Worm (Caenorhabditis elegans): ENCODE data around the gene rpc-11.

rpc-11 gene

DNA sequence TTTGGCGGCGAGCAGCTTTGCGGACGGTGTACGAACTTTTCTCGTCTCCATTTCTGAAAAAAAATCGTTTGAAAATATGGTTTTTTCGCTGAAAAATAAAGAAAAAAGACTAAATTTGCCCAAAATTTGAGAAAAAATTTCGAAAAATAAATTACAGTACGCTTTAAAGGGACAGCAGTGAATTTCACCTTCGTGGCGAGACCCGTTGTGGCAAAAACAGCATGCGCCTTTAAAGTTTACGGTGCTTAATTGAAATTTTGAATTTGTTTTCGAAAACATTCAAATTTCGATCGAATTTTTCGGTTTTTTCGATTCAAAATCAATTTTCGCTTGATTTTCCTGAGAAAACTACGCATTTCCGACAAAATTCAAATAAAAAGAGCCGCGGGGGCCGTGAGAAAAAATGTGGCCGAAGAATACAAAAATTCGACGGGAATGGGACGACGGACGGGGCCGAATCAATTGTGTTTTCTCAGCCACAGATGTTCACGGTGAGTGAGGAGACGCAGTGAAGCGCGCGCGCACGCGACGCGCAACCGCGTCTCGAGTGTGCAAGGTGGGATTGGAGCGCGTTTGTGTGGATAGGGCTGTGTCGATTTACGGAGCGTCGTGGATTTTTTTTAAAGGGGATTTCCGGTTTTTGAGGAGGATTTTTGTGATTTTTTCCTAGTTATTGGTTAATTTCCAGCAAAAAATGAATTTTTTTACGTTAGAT lies 10.1 kb upstream of the rpc-11 start, which contains the start of gene Y77E11A.7:
Y77E11A.7 (minus strand) TSS at position 55 of the 715 bp plus-strand sequence.
- TF ChIP-seq nhr-77 (tag; optimal IDR thresholded peaks at IDR 0.05) (no peak), mdl-1 (tag; optimal IDR thresholded peaks at IDR 0.05) (peak; percentile 51 to 90), snpc-4 (tag; optimal IDR thresholded peaks at IDR 0.05) (peak; percentile 47), unc-39 (tag; optimal IDR thresholded peaks at IDR 0.05) (no peak), lin-11 (tag; optimal IDR thresholded peaks at IDR 0.05) (peak; percentile 90), egl-27 (tag; optimal IDR thresholded peaks at IDR 0.05) (peak; percentile 17), ama-1 (optimal IDR thresholded peaks at IDR 0.05) (peak; percentile 32), ceh-16 (tag; optimal IDR thresholded peaks at IDR 0.05) (peak; percentile 91), mab-5 (tag; optimal IDR thresholded peaks at IDR 0.05) (peak; percentile 62), zag-1 (tag; optimal IDR thresholded peaks at IDR 0.05) (peak; percentile 81), gmeb-1 (tag; optimal IDR thresholded peaks at IDR 0.05) (peak; percentile 80), nhr-6 (tag; optimal IDR thresholded peaks at IDR 0.05) (peak; percentile 18), nhr-237 (tag; optimal IDR thresholded peaks at IDR 0.05) (no peak), crh-2 (tag; optimal IDR thresholded peaks at IDR 0.05) (peak; percentile 95), nhr-129 (tag; optimal IDR thresholded peaks at IDR 0.05) (peak; percentile 94), nhr-23 (tag; optimal IDR thresholded peaks at IDR 0.05) (no peak), dmd-4 (tag; optimal IDR thresholded peaks at IDR 0.05) (no peak), skn-1 (tag; optimal IDR thresholded peaks at IDR 0.05) (peak; percentile 31), R02D3.7 (tag; optimal IDR thresholded peaks at IDR 0.05) (peak; percentile 74), fos-1 (tag; optimal IDR thresholded peaks at IDR 0.05) (peak; percentile 84), nhr-10 (tag; optimal IDR thresholded peaks at IDR 0.05) (peak; percentile 24), mbf-1 (tag; optimal IDR thresholded peaks at IDR 0.05) (no peak), sem-4 (tag; optimal IDR thresholded peaks at IDR 0.05) (peak; percentile 33), C34F6.9 (tag; optimal IDR thresholded peaks at IDR 0.05) (peak; percentile 92), nhr-25 (tag; optimal IDR thresholded peaks at IDR 0.05) (peak; percentile 81), nhr-21 (tag; optimal IDR thresholded peaks at IDR 0.05) (peak; percentile 43), nhr-12 (tag; optimal IDR thresholded peaks at IDR 0.05) (no peak), lsy-2 (tag; optimal IDR thresholded peaks at IDR 0.05) (peak; percentile 59 to 93), F13H6.1 (tag; optimal IDR thresholded peaks at IDR 0.05) (peak; percentile 83), Y55F3AM.14 (GFP tag; optimal IDR thresholded peaks at IDR 0.05) (peak; percentile 48), ZK546.5 (tag; optimal IDR thresholded peaks at IDR 0.05) (peak; percentile 40), lin-13 (GFP tag; optimal IDR thresholded peaks at IDR 0.05) (peak; percentile 97), sma-3 (GFP tag; optimal IDR thresholded peaks at IDR 0.05) (peak; percentile 83), unc-55 (GFP tag; optimal IDR thresholded peaks at IDR 0.05) (peak; percentile 99), blmp-1 (tag; optimal IDR thresholded peaks at IDR 0.05; ENCODE audit: insufficient read depth) (peak; percentile 53), ceh-82 (tag; optimal IDR thresholded peaks at IDR 0.05) (peak; percentile 56), unc-62 (GFP tag; optimal IDR thresholded peaks at IDR 0.05) (no peak)

DNA sequence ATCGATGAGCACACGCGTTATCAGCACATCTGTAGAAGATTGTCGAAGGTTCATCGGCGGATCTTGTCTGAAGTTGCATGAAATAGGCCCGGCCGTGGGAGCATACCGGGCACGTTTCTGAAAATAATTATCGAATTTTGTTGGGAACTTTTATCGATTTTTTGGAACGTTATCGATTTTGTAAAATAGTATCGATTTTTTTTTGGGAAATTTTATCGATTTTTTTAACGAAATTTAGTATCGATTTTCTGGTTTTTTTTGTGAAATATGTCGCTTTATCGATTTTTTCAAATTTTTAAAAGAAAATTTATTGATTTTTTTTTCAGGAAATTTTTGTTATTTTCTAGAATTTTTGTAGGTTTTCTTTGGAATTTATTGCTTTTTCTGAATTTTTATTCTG lies 1.1 kb downstream of the rpc-11 start:
- TF ChIP-seq ceh-82 (tag; optimal IDR thresholded peaks at IDR 0.05) (no peak), R02D3.7 (tag; optimal IDR thresholded peaks at IDR 0.05) (no peak), nhr-25 (tag; optimal IDR thresholded peaks at IDR 0.05) (no peak), crh-2 (tag; optimal IDR thresholded peaks at IDR 0.05) (no peak), unc-55 (GFP tag; optimal IDR thresholded peaks at IDR 0.05) (no peak), lin-13 (GFP tag; optimal IDR thresholded peaks at IDR 0.05) (no peak), unc-62 (GFP tag; optimal IDR thresholded peaks at IDR 0.05) (no peak), blmp-1 (tag; optimal IDR thresholded peaks at IDR 0.05; ENCODE audit: insufficient read depth) (no peak), nhr-237 (tag; optimal IDR thresholded peaks at IDR 0.05) (no peak), snpc-4 (tag; optimal IDR thresholded peaks at IDR 0.05) (no peak), nhr-77 (tag; optimal IDR thresholded peaks at IDR 0.05) (no peak)

DNA sequence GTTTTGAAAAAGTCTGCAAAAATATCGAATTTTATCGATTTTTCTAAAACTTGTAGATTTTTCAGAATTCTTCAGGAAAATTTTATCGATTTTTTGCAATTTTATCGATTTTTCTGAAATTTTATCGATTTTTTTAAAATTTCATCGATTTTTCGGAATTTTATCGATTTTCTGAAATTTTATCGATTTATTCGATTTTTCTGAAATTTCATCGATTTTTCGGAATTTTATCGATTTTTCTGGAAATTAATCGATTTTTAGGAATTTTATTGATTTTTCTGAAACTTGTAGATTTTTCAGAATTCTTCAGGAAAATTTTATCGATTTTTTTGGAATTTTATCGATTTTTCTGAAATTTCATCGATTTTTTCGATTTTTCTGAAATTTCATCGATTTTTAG lies 1.7 kb downstream of the rpc-11 start:
- TF ChIP-seq gmeb-1 (tag; optimal IDR thresholded peaks at IDR 0.05) (no peak), ztf-11 (tag; optimal IDR thresholded peaks at IDR 0.05) (no peak), egl-27 (tag; optimal IDR thresholded peaks at IDR 0.05) (no peak), ceh-16 (tag; optimal IDR thresholded peaks at IDR 0.05) (no peak), nhr-11 (tag; optimal IDR thresholded peaks at IDR 0.05) (no peak), unc-55 (GFP tag; optimal IDR thresholded peaks at IDR 0.05) (no peak), ZK546.5 (tag; optimal IDR thresholded peaks at IDR 0.05) (no peak), nhr-77 (tag; optimal IDR thresholded peaks at IDR 0.05) (no peak), R02D3.7 (tag; optimal IDR thresholded peaks at IDR 0.05) (no peak), elt-1 (tag; optimal IDR thresholded peaks at IDR 0.05) (no peak), snpc-4 (tag; optimal IDR thresholded peaks at IDR 0.05) (no peak), ztf-4 (tag; optimal IDR thresholded peaks at IDR 0.05) (no peak)

Data from whole organism, L2 larva.